Worm (Caenorhabditis elegans): ENCODE measurements around the gene str-93.

ce11 chrV:17676553-17676952 lies 3.3 kb upstream of the str-93 start, which contains the start of gene str-92:
- TF ChIP-seq nhr-237 (tag; optimal IDR thresholded peaks at IDR 0.05): no peak
- no peak for TF ChIP-seq T26A8.4 (GFP tag; IDR thresholded peaks at IDR 0.05)
- no peak for TF ChIP-seq egl-27 (tag; optimal IDR thresholded peaks at IDR 0.05)
- TF ChIP-seq ceh-82 (tag; optimal IDR thresholded peaks at IDR 0.05): no peak
